Fruit fly (Drosophila melanogaster) whole organism, prepupa: ENCODE results near the gene CG12112.
A peak's percentile ranks its signal among the peaks of the same experiment; 100 is the strongest.

Experiments used
- Blimp-1 ChIP-seq: fragments of 200-800 bp; sonication (Bioruptor generic); optimal IDR thresholded peaks from 3 replicates; lab custom pipeline; 2017; ENCODE audit warnings: missing biosample characterization, missing genetic modification characterization, mild to moderate bottlenecking, moderate library complexity, missing genetic modification reagents
- CG10669 ChIP-seq: fragments of 200-800 bp; sonication (Bioruptor generic); optimal IDR thresholded peaks from 3 replicates; lab custom pipeline; 2018; ENCODE audit warnings: missing biosample characterization, mild to moderate bottlenecking, missing genetic modification characterization, moderate library complexity
- CG11294 ChIP-seq: fragments of 200-800 bp; sonication (Bioruptor generic); IDR thresholded peaks from 2 replicates; pipeline ENCODE4 v1.3.6; 2022; ENCODE audit warnings: missing biosample characterization, missing genetic modification characterization
- CG15336 ChIP-seq: fragments of 200-800 bp; sonication (Bioruptor generic); IDR thresholded peaks from 2 replicates; pipeline ENCODE4 v1.3.6; 2022; ENCODE audit warnings: missing biosample characterization, missing genetic modification characterization
- CG16779 ChIP-seq: fragments of 200-800 bp; sonication (Bioruptor generic); optimal IDR thresholded peaks from 3 replicates; lab custom pipeline; 2017; ENCODE audit warnings: missing biosample characterization, mild to moderate bottlenecking, missing genetic modification characterization
- CG3032 ChIP-seq: fragments of 200-800 bp; optimal IDR thresholded peaks from 2 replicates; lab custom pipeline; 2019; ENCODE audit warnings: missing biosample characterization, mild to moderate bottlenecking, missing genetic modification characterization, moderate library complexity
- CG32006 ChIP-seq: fragments of 200-800 bp; sonication (Bioruptor generic); optimal IDR thresholded peaks from 3 replicates; lab custom pipeline; 2017; ENCODE audit warnings: missing biosample characterization, mild to moderate bottlenecking, missing genetic modification characterization
- CG34406 ChIP-seq: fragments of 200-800 bp; sonication (Bioruptor generic); optimal IDR thresholded peaks from 3 replicates; lab custom pipeline; 2016; ENCODE audit warnings: missing biosample characterization, missing genetic modification characterization
- CG3919 ChIP-seq: fragments of 200-800 bp; sonication (Bioruptor generic); optimal IDR thresholded peaks from 3 replicates; lab custom pipeline; 2016; ENCODE audit warnings: missing biosample characterization, missing genetic modification characterization
- CG4318 ChIP-seq: fragments of 200-800 bp; sonication (Bioruptor generic); optimal IDR thresholded peaks from 3 replicates; lab custom pipeline; 2017; ENCODE audit warnings: missing biosample characterization, mild to moderate bottlenecking, missing genetic modification characterization
- CG6163 ChIP-seq: fragments of 200-800 bp; sonication (Bioruptor generic); IDR thresholded peaks from 3 replicates; pipeline ENCODE4 v1.3.6; 2022; ENCODE audit warnings: missing biosample characterization, missing genetic modification characterization
- CG6792 ChIP-seq: fragments of 200-800 bp; sonication (Bioruptor generic); optimal IDR thresholded peaks from 3 replicates; lab custom pipeline; 2016; ENCODE audit warnings: missing biosample characterization, missing genetic modification characterization
- CG6808 ChIP-seq: fragments of 200-800 bp; sonication (Bioruptor generic); optimal IDR thresholded peaks from 3 replicates; lab custom pipeline; 2017; ENCODE audit warnings: missing biosample characterization, missing genetic modification characterization, mild to moderate bottlenecking, moderate library complexity, missing genetic modification reagents
- CG6854 ChIP-seq: fragments of 200-800 bp; sonication (Bioruptor generic); optimal IDR thresholded peaks from 2 replicates; lab custom pipeline; 2017; ENCODE audit warnings: missing biosample characterization, mild to moderate bottlenecking, missing genetic modification characterization
- CG7368 ChIP-seq: fragments of 200-800 bp; sonication (Bioruptor generic); optimal IDR thresholded peaks from 3 replicates; lab custom pipeline; 2016; ENCODE audit warnings: missing biosample characterization, missing genetic modification characterization
- CG8119 ChIP-seq: fragments of 200-800 bp; sonication (Bioruptor generic); IDR thresholded peaks from 3 replicates; pipeline ENCODE4 v1.3.6; 2022; ENCODE audit warnings: missing biosample characterization, missing genetic modification characterization
- CG8319 ChIP-seq: fragments of 200-800 bp; sonication (Bioruptor generic); optimal IDR thresholded peaks from 3 replicates; lab custom pipeline; 2016; ENCODE audit warnings: missing biosample characterization, missing genetic modification characterization
- CG8632 ChIP-seq: fragments of 200-800 bp; sonication (Bioruptor generic); optimal IDR thresholded peaks from 3 replicates; lab custom pipeline; 2016; ENCODE audit warnings: missing biosample characterization, missing genetic modification characterization
- CG9139 ChIP-seq: fragments of 200-800 bp; sonication (Bioruptor generic); optimal IDR thresholded peaks from 3 replicates; lab custom pipeline; 2017; ENCODE audit warnings: missing biosample characterization, mild to moderate bottlenecking, missing genetic modification characterization
- Eip75B ChIP-seq: fragments of 200-800 bp; sonication (Bioruptor generic); optimal IDR thresholded peaks from 3 replicates; lab custom pipeline; 2016; ENCODE audit warnings: missing biosample characterization, missing genetic modification characterization
- Eip78C ChIP-seq: fragments of 200-800 bp; sonication (Bioruptor generic); peaks from one replicate; lab custom pipeline; 2016; ENCODE audit warnings: missing biosample characterization, missing genetic modification characterization
- Eip93F ChIP-seq: fragments of 200-800 bp; sonication (Bioruptor generic); optimal IDR thresholded peaks from 2 replicates; lab custom pipeline; 2016; ENCODE audit warnings: missing biosample characterization, mild to moderate bottlenecking, missing genetic modification characterization
- Ets21C ChIP-seq: fragments of 200-800 bp; sonication (Bioruptor generic); optimal IDR thresholded peaks from 3 replicates; lab custom pipeline; 2016; ENCODE audit warnings: missing biosample characterization, missing genetic modification characterization
- Ets96B ChIP-seq: fragments of 200-800 bp; optimal IDR thresholded peaks from 2 replicates; lab custom pipeline; 2019; ENCODE audit warnings: missing biosample characterization, mild to moderate bottlenecking, missing genetic modification characterization, moderate library complexity
- Gug ChIP-seq: fragments of 200-800 bp; sonication (Bioruptor generic); IDR thresholded peaks from 2 replicates; pipeline ENCODE4 v1.3.6; 2022; ENCODE audit warnings: missing biosample characterization, missing genetic modification characterization
- Hr39 ChIP-seq: fragments of 200-800 bp; sonication (Bioruptor generic); optimal IDR thresholded peaks from 2 replicates; lab custom pipeline; 2016; ENCODE audit warnings: missing biosample characterization, missing genetic modification characterization
- Hr4 ChIP-seq: fragments of 200-800 bp; sonication (Bioruptor generic); optimal IDR thresholded peaks from 3 replicates; lab custom pipeline; 2016; ENCODE audit warnings: missing biosample characterization, missing genetic modification characterization
- Lpt ChIP-seq: fragments of 200-800 bp; sonication (Bioruptor generic); optimal IDR thresholded peaks from 3 replicates; lab custom pipeline; 2016; ENCODE audit warnings: missing biosample characterization, missing genetic modification characterization
- Met ChIP-seq: fragments of 200-800 bp; sonication (Bioruptor generic); optimal IDR thresholded peaks from 3 replicates; lab custom pipeline; 2016; ENCODE audit warnings: missing biosample characterization, missing genetic modification characterization
- Sox102F ChIP-seq: fragments of 200-800 bp; sonication (Bioruptor generic); optimal IDR thresholded peaks from 2 replicates; lab custom pipeline; 2016; ENCODE audit warnings: missing biosample characterization, mild to moderate bottlenecking, missing genetic modification characterization
- Sox14 ChIP-seq: fragments of 200-800 bp; sonication (Bioruptor generic); optimal IDR thresholded peaks from 3 replicates; lab custom pipeline; 2016; ENCODE audit warnings: missing biosample characterization, missing genetic modification characterization
- Sox15 ChIP-seq: fragments of 200-800 bp; sonication (Bioruptor generic); optimal IDR thresholded peaks from 3 replicates; lab custom pipeline; 2016; ENCODE audit warnings: missing biosample characterization, missing genetic modification characterization
- achi ChIP-seq: fragments of 200-800 bp; sonication (Bioruptor generic); optimal IDR thresholded peaks from 3 replicates; lab custom pipeline; 2016; ENCODE audit warnings: missing biosample characterization, missing genetic modification characterization
- cyc ChIP-seq: fragments of 200-800 bp; sonication (Bioruptor generic); optimal IDR thresholded peaks from 3 replicates; lab custom pipeline; 2016; ENCODE audit warnings: missing biosample characterization, missing genetic modification characterization
- dac ChIP-seq: fragments of 200-800 bp; sonication (Bioruptor generic); optimal IDR thresholded peaks from 2 replicates; lab custom pipeline; 2017; ENCODE audit warnings: missing biosample characterization, mild to moderate bottlenecking, missing genetic modification characterization
- dsx ChIP-seq: fragments of 200-800 bp; optimal IDR thresholded peaks from 3 replicates; lab custom pipeline; 2019; ENCODE audit warnings: missing biosample characterization, mild to moderate bottlenecking, missing genetic modification characterization, moderate library complexity; ENCODE audit not compliant: poor library complexity, severe bottlenecking
- esn ChIP-seq: fragments of 200-800 bp; sonication (Bioruptor generic); optimal IDR thresholded peaks from 2 replicates; lab custom pipeline; 2016; ENCODE audit warnings: missing biosample characterization, mild to moderate bottlenecking, missing genetic modification characterization, moderate library complexity
- fkh ChIP-seq: fragments of 200-800 bp; sonication (Bioruptor generic); optimal IDR thresholded peaks from 3 replicates; lab custom pipeline; 2017; ENCODE audit warnings: missing biosample characterization, mild to moderate bottlenecking, missing genetic modification characterization, moderate library complexity
- lz ChIP-seq: fragments of 200-800 bp; sonication (Bioruptor generic); optimal IDR thresholded peaks from 3 replicates; lab custom pipeline; 2016; ENCODE audit warnings: missing biosample characterization, missing genetic modification characterization
- pdm3 ChIP-seq: fragments of 200-800 bp; sonication (Bioruptor generic); optimal IDR thresholded peaks from 3 replicates; lab custom pipeline; 2016; ENCODE audit warnings: missing biosample characterization, missing genetic modification characterization
- salr ChIP-seq, 2 experiments: fragments of 200-800 bp; sonication (Bioruptor generic); optimal IDR thresholded peaks; 3 replicates each; lab custom pipeline; 2016 to 2018; ENCODE audit warnings: missing biosample characterization in 2 of 2, missing genetic modification characterization in 2 of 2, mild to moderate bottlenecking in 1 of 2
- spab ChIP-seq: fragments of 200-800 bp; sonication (Bioruptor generic); optimal IDR thresholded peaks from 2 replicates; lab custom pipeline; 2017; ENCODE audit warnings: missing biosample characterization, mild to moderate bottlenecking, missing genetic modification characterization, missing genetic modification reagents
- svp ChIP-seq: fragments of 200-800 bp; sonication (Bioruptor generic); peaks from one replicate; lab custom pipeline; 2016; ENCODE audit warnings: missing biosample characterization, missing genetic modification characterization
- vri ChIP-seq: fragments of 200-800 bp; sonication (Bioruptor generic); optimal IDR thresholded peaks from 3 replicates; lab custom pipeline; 2016; ENCODE audit warnings: missing biosample characterization, mild to moderate bottlenecking, missing genetic modification characterization

CG12112 gene

DNA sequence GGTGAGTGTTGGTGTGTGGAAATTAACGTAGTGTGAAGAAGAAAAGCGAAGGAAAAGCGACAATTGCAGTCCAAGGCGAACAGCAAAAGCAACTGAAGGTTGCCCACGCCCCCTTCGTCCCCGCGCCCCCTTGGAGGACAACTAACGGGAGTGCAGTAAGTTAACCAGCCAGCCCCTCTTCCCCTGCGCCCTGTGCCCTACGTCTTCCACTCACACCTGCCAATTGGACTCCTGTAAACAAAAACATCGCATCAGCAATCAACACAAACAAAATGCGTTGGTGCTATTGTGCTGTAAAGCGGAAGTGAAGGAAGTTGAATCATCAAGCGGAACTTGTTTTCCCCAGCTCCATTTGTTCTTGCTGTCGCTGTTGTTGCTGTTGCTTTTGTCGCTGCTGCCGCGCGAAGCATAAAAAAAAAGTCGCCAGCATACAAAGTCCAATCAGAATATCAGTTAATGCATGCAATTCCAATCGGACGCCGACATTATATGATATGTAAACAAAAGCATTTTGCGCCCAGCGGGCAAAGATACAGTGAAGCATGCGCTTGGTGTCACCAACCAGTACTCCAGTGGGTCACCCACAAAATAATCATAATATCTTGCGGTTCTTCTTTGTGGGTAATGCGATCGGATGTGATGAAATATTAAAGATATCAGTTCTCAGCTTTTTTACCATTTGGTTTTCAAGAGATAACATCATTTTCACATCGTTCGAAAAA, 32.6 kb upstream of the CG12112 start (continued):
- TF ChIP-seq CG3919 (GFP tag; lab: Kevin White, UChicago) (peak; percentile 44), achi (no peak), Gug (0 out of 2 replicates have a peak, but pooled peaks have one; percentile 18), Eip78C (peak; percentile 72), Lpt (GFP tag; lab: Kevin White, UChicago) (peak; percentile 22), lz (GFP tag; lab: Kevin White, UChicago) (peak; percentile 21), CG8119 (GFP tag; lab: Robert Waterston, UW) (peak; percentile 54; the same call in 2 of the 3 replicates), Hr39 (GFP tag; lab: Kevin White, UChicago) (peak; percentile 9), spab (GFP tag; lab: Kevin White, UChicago) (peak; percentile 62), Ets96B (tag; lab: Kevin White, UChicago) (peak; percentile 2), cyc (GFP tag; lab: Kevin White, UChicago) (peak; percentile 6), CG4318 (GFP tag; lab: Kevin White, UChicago) (no peak), CG7368 (GFP tag; lab: Kevin White, UChicago) (peak; percentile 31), CG9139 (GFP tag; lab: Kevin White, UChicago) (peak; percentile 84), CG10669 (GFP tag; lab: Kevin White, UChicago) (peak; percentile 56), CG15336 (GFP tag; lab: Robert Waterston, UW) (no peak), Blimp-1 (GFP tag; lab: Kevin White, UChicago) (no peak), CG8632 (GFP tag; lab: Kevin White, UChicago) (no peak), Sox15 (no peak), CG6792 (GFP tag; lab: Kevin White, UChicago) (no peak), vri (no peak), CG34406 (no peak), Eip93F (GFP tag; lab: Kevin White, UChicago) (no peak), Sox102F (GFP tag; lab: Kevin White, UChicago) (no peak), CG6854 (GFP tag; lab: Kevin White, UChicago) (peak; percentile 47), CG3032 (tag; lab: Kevin White, UChicago) (peak; percentile 15), esn (GFP tag; lab: Kevin White, UChicago) (peak; percentile 38), Ets21C (GFP tag; lab: Kevin White, UChicago) (peak; percentile 10), CG6808 (GFP tag; lab: Kevin White, UChicago) (peak; percentile 85), salr (GFP tag; optimal IDR thresholded peaks at IDR 0.05; lab: Kevin White, UChicago) (no peak), Met (peak; percentile 36), Eip75B (GFP tag; lab: Kevin White, UChicago) (no peak), pdm3 (GFP tag; lab: Kevin White, UChicago) (no peak)

DNA sequence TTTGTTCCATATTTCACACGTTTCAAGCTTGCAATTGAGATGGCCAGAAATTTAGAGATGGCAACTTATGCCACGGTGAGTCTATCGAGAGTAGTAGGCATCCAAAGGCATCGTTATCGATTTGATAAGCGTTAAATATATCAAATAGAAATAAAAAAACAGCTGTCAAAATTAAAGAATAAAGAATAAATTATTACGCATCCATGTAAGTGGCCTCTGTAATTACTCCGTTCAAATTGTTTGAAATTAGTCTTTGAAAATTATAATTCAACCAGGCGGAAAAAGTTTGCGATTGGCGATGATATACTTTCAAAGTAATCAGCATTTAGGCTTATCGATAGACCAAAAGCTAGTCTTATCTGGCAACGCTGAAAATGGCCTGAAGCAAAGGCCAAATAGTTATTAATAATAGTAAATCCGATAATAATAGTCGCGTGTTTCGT, 31.7 kb upstream of the CG12112 start, which contains the start of the genes CG12659 and Crag:
Gene CG12659, minus strand, starts transcription at position 45 of the 443 bp plus-strand sequence.
Gene Crag, plus strand, starts transcription at position 347 of the 443 bp plus-strand sequence.
- no peak for TF ChIP-seq Ets21C (GFP tag; lab: Kevin White, UChicago)
- no peak for TF ChIP-seq vri
- peak; percentile 42 for TF ChIP-seq Eip78C
- peak; percentile 3 for TF ChIP-seq dsx (GFP tag; lab: Kevin White, UChicago)
- TF ChIP-seq Sox15 = no peak
- no peak for TF ChIP-seq CG8319 (GFP tag; lab: Kevin White, UChicago)
- no peak for TF ChIP-seq CG11294 (GFP tag; lab: Robert Waterston, UW)
- no peak for TF ChIP-seq dac (GFP tag; lab: Kevin White, UChicago)
- peak; percentile 9 for TF ChIP-seq Met
- TF ChIP-seq Ets96B (tag; lab: Kevin White, UChicago) = no peak
- no peak for TF ChIP-seq CG6163 (GFP tag; lab: Robert Waterston, UW)
- no peak for TF ChIP-seq fkh
- peak; percentile 3 for TF ChIP-seq Eip75B (GFP tag; lab: Kevin White, UChicago)
- TF ChIP-seq svp = peak; percentile 76
- TF ChIP-seq Hr4 = peak; percentile 18
- no peak for TF ChIP-seq esn (GFP tag; lab: Kevin White, UChicago)
- TF ChIP-seq Gug = no peak
- TF ChIP-seq pdm3 (GFP tag; lab: Kevin White, UChicago) = peak; percentile 23
- TF ChIP-seq Hr39 (GFP tag; lab: Kevin White, UChicago) = peak; percentile 4
- TF ChIP-seq CG3032 (tag; lab: Kevin White, UChicago) = peak; percentile 10
- TF ChIP-seq achi = peak; percentile 15
- TF ChIP-seq CG16779 (tag; lab: Kevin White, UChicago) = no peak
- peak; percentile 21 for TF ChIP-seq cyc (GFP tag; lab: Kevin White, UChicago)
- TF ChIP-seq spab (GFP tag; lab: Kevin White, UChicago) = no peak
- no peak for TF ChIP-seq Sox14 (GFP tag; lab: Kevin White, UChicago)
- no peak for TF ChIP-seq Sox102F (GFP tag; lab: Kevin White, UChicago)
- TF ChIP-seq CG32006 (GFP tag; lab: Kevin White, UChicago) = no peak
